Fruit fly (Drosophila melanogaster) whole organism, adult: ENCODE results near the gene CG44142.

Experiments
- CG11617 ChIP-seq: fragments of 200-800 bp; sonication (Bioruptor generic); optimal IDR thresholded peaks from 2 replicates; lab custom pipeline; 2017; ENCODE audit warnings: mild to moderate bottlenecking, missing biosample characterization, missing genetic modification reagents, missing genetic modification characterization
- CG12768 ChIP-seq: fragments of 200-800 bp; sonication (Bioruptor generic); optimal IDR thresholded peaks from 2 replicates; lab custom pipeline; 2017; ENCODE audit warnings: missing biosample characterization, missing genetic modification characterization, mild to moderate bottlenecking, moderate library complexity, missing genetic modification reagents
- CG14711 ChIP-seq: fragments of 200-800 bp; sonication (Bioruptor generic); optimal IDR thresholded peaks from 2 replicates; lab custom pipeline; 2018; ENCODE audit warnings: missing biosample characterization, mild to moderate bottlenecking, missing genetic modification characterization, moderate library complexity
- CG1620 ChIP-seq: fragments of 200-800 bp; sonication (Bioruptor generic); optimal IDR thresholded peaks from 2 replicates; lab custom pipeline; 2016; ENCODE audit warnings: missing biosample characterization, missing genetic modification characterization
- CG33017 ChIP-seq: fragments of 200-800 bp; sonication (Bioruptor generic); optimal IDR thresholded peaks from 2 replicates; lab custom pipeline; 2018; ENCODE audit warnings: missing biosample characterization, mild to moderate bottlenecking, missing genetic modification characterization, moderate library complexity
- CG5204 ChIP-seq: fragments of 200-800 bp; sonication (Bioruptor generic); optimal IDR thresholded peaks from 2 replicates; lab custom pipeline; 2016; ENCODE audit warnings: missing biosample characterization, missing genetic modification characterization
- CG7045 ChIP-seq: fragments of 200-800 bp; sonication (Bioruptor generic); optimal IDR thresholded peaks from 2 replicates; lab custom pipeline; 2017; ENCODE audit warnings: missing biosample characterization, mild to moderate bottlenecking, missing genetic modification characterization
- CG7101 ChIP-seq: fragments of 200-800 bp; sonication (Bioruptor generic); optimal IDR thresholded peaks from 2 replicates; lab custom pipeline; 2018; ENCODE audit warnings: missing biosample characterization, mild to moderate bottlenecking, missing genetic modification characterization, moderate library complexity
- Clk ChIP-seq: fragments of 200-800 bp; sonication (Bioruptor generic); optimal IDR thresholded peaks from 2 replicates; lab custom pipeline; 2017; ENCODE audit warnings: missing biosample characterization, missing genetic modification characterization
- Crg-1 ChIP-seq: fragments of 200-800 bp; sonication (Bioruptor generic); optimal IDR thresholded peaks from 2 replicates; lab custom pipeline; 2016; ENCODE audit warnings: missing biosample characterization, missing genetic modification characterization
- Hr96 ChIP-seq: fragments of 200-800 bp; sonication (Bioruptor generic); optimal IDR thresholded peaks from 2 replicates; lab custom pipeline; 2016; ENCODE audit warnings: missing biosample characterization, missing genetic modification characterization
- Mnt ChIP-seq: fragments of 200-800 bp; sonication (Bioruptor generic); optimal IDR thresholded peaks from 2 replicates; lab custom pipeline; 2016; ENCODE audit warnings: missing biosample characterization, mild to moderate bottlenecking, missing genetic modification characterization
- bab1 ChIP-seq: fragments of 200-800 bp; sonication (Bioruptor generic); optimal IDR thresholded peaks from 3 replicates; lab custom pipeline; 2019; ENCODE audit warnings: missing biosample characterization, mild to moderate bottlenecking, missing genetic modification characterization, moderate library complexity
- cic ChIP-seq: fragments of 200-800 bp; sonication (Bioruptor generic); optimal IDR thresholded peaks from 2 replicates; lab custom pipeline; 2017; ENCODE audit warnings: missing biosample characterization, mild to moderate bottlenecking, missing genetic modification characterization, moderate library complexity
- cnc ChIP-seq, 2 experiments: fragments of >200 bp; optimal IDR thresholded peaks; 2 replicates each; lab custom pipeline; 2017
- kay ChIP-seq: fragments of 200-800 bp; sonication (Bioruptor generic); peaks from one replicate; lab custom pipeline; 2016; ENCODE audit warnings: missing biosample characterization, missing genetic modification characterization, borderline replicate concordance
- ovo ChIP-seq: fragments of 200-800 bp; sonication (Bioruptor generic); optimal IDR thresholded peaks from 2 replicates; lab custom pipeline; 2016; ENCODE audit warnings: missing biosample characterization, missing genetic modification characterization
- pad ChIP-seq: fragments of 200-800 bp; sonication (Bioruptor generic); optimal IDR thresholded peaks from 3 replicates; lab custom pipeline; 2017; ENCODE audit warnings: missing biosample characterization, missing genetic modification characterization, mild to moderate bottlenecking, moderate library complexity, missing genetic modification reagents
- tj ChIP-seq: fragments of 200-800 bp; sonication (Bioruptor generic); optimal IDR thresholded peaks from 3 replicates; lab custom pipeline; 2017; ENCODE audit warnings: missing biosample characterization, mild to moderate bottlenecking, missing genetic modification characterization, moderate library complexity
- toe ChIP-seq: fragments of 200-800 bp; sonication (Bioruptor generic); optimal IDR thresholded peaks from 2 replicates; lab custom pipeline; 2016; ENCODE audit warnings: missing biosample characterization, missing genetic modification characterization

CG44142 gene

DNA sequence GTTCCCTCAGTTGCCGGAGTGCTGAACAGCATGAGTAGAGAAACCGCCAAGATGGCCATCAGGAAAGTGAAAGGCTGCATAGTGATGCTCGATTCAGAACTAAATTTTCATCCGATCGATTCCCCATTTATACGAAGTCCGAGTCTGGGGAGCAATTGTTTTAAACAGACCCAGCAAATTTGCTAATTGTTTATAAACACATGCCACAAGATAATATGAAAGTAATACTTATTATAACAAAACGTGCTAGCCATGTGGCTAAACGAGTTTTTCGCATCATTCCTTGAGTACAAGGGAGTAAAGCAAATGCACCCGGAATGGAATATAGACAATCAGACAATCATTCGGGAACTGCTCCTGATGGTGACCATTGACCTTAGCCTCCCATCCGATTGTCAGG lies at the start of gene CG44142:
CG44142 (minus strand) TSS at position 101 of the 400 bp plus-strand sequence.
- TF ChIP-seq CG33017 (tag; lab: Kevin White, UChicago) (no peak), Crg-1 (GFP tag; lab: Kevin White, UChicago) (no peak)

- TF ChIP-seq ovo (GFP tag; lab: Kevin White, UChicago), result no peak
- no peak for TF ChIP-seq Hr96
- TF ChIP-seq toe (GFP tag; lab: Kevin White, UChicago), result no peak
- no peak for TF ChIP-seq CG1620 (GFP tag; lab: Kevin White, UChicago)
- TF ChIP-seq pad (GFP tag; lab: Kevin White, UChicago), result no peak
- no peak for TF ChIP-seq CG14711 (tag; lab: Kevin White, UChicago)
- no peak for TF ChIP-seq CG7101 (tag; lab: Kevin White, UChicago)
- TF ChIP-seq CG33017 (tag; lab: Kevin White, UChicago), result no peak
- TF ChIP-seq CG5204 (GFP tag; lab: Kevin White, UChicago), result no peak
- no peak for TF ChIP-seq cnc (optimal IDR thresholded peaks at IDR 0.05; lab: Kevin White, UChicago)
- TF ChIP-seq kay, result no peak
- TF ChIP-seq CG11617 (GFP tag; lab: Kevin White, UChicago), result no peak
- no peak for TF ChIP-seq Crg-1 (GFP tag; lab: Kevin White, UChicago)
- no peak for TF ChIP-seq cic
- no peak for TF ChIP-seq bab1 (GFP tag; lab: Kevin White, UChicago)
- TF ChIP-seq CG7045, result no peak
- no peak for TF ChIP-seq tj (GFP tag; lab: Kevin White, UChicago)
- TF ChIP-seq CG12768 (GFP tag; lab: Kevin White, UChicago), result no peak
- TF ChIP-seq Clk (GFP tag; lab: Kevin White, UChicago), result no peak
Measured at dm6 chr3R:13360108-13360507, 47.1 kb upstream of the CG44142 start.

- TF ChIP-seq CG7045, result no peak
- TF ChIP-seq Crg-1 (GFP tag; lab: Kevin White, UChicago), result no peak
- no peak for TF ChIP-seq cic
- no peak for TF ChIP-seq Clk (GFP tag; lab: Kevin White, UChicago)
- no peak for TF ChIP-seq Hr96
- TF ChIP-seq cnc (optimal IDR thresholded peaks at IDR 0.05; lab: Kevin White, UChicago), result no peak
- no peak for TF ChIP-seq CG14711 (tag; lab: Kevin White, UChicago)
- TF ChIP-seq toe (GFP tag; lab: Kevin White, UChicago), result no peak
- no peak for TF ChIP-seq kay
- no peak for TF ChIP-seq CG11617 (GFP tag; lab: Kevin White, UChicago)
- no peak for TF ChIP-seq CG5204 (GFP tag; lab: Kevin White, UChicago)
- no peak for TF ChIP-seq bab1 (GFP tag; lab: Kevin White, UChicago)
- no peak for TF ChIP-seq ovo (GFP tag; lab: Kevin White, UChicago)
- no peak for TF ChIP-seq CG33017 (tag; lab: Kevin White, UChicago)
- no peak for TF ChIP-seq CG7101 (tag; lab: Kevin White, UChicago)
- no peak for TF ChIP-seq pad (GFP tag; lab: Kevin White, UChicago)
- no peak for TF ChIP-seq Mnt (GFP tag; lab: Kevin White, UChicago)
- TF ChIP-seq CG1620 (GFP tag; lab: Kevin White, UChicago), result no peak
- no peak for TF ChIP-seq tj (GFP tag; lab: Kevin White, UChicago)
- TF ChIP-seq CG12768 (GFP tag; lab: Kevin White, UChicago), result no peak
Measured at dm6 chr3R:13356960-13357359, 44.0 kb upstream of the CG44142 start.

DNA sequence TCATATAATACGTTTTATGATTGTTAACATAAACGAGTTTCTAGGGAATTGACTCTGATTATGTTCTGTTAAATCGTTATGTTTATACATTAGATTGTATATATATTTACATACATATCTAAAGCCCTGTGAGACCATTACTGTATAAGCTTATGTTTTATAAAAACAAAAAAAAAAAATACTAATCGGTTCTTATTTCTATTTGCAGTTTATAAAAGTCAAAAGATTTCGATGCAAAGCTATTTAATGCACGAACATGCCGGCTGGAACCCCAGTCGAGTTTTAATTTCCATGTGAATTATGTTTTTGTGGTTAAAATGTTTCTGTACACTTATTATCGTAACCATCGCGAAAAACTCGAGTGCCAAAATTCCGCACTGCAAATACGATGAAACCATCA lies 40.4 kb upstream of the CG44142 start, which contains the start of gene mthl12:
mthl12 (plus strand) TSS at position 301 of the 400 bp plus-strand sequence.
- TF ChIP-seq CG11617 (GFP tag; lab: Kevin White, UChicago) (no peak), CG14711 (tag; lab: Kevin White, UChicago) (no peak), Crg-1 (GFP tag; lab: Kevin White, UChicago) (no peak), toe (GFP tag; lab: Kevin White, UChicago) (no peak), cic (no peak), Mnt (GFP tag; lab: Kevin White, UChicago) (no peak), Hr96 (no peak), CG12768 (GFP tag; lab: Kevin White, UChicago) (no peak), pad (GFP tag; lab: Kevin White, UChicago) (no peak), CG5204 (GFP tag; lab: Kevin White, UChicago) (no peak), CG1620 (GFP tag; lab: Kevin White, UChicago) (no peak), kay (no peak), bab1 (GFP tag; lab: Kevin White, UChicago) (no peak), CG7101 (tag; lab: Kevin White, UChicago) (no peak), cnc (optimal IDR thresholded peaks at IDR 0.05; lab: Kevin White, UChicago) (no peak), CG7045 (no peak), ovo (GFP tag; lab: Kevin White, UChicago) (no peak)

DNA sequence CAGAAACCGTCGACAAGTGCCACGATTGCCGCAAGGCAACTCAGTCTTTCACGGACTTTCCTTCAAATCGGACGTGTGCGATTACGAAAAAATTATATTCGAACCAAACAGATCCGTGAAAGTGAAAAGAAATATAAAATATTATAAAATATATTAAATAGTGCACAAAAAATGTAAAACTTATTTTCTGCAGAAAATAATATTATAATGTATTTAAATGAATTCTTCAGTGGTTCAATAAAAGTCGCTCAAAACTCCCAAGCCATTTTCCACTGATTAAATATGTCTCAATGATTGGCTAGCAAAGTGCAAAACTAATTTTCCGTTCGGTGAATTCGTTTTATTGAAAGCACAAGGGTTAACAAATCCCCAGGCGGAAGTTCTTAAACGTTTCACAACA lies 25.0 kb upstream of the CG44142 start, which contains the start of gene PK2-R1:
PK2-R1 (plus strand) TSS at position 301 of the 400 bp plus-strand sequence.
- TF ChIP-seq tj (GFP tag; lab: Kevin White, UChicago) (no peak), Crg-1 (GFP tag; lab: Kevin White, UChicago) (no peak), cic (no peak), cnc (optimal IDR thresholded peaks at IDR 0.05; lab: Kevin White, UChicago) (no peak), CG12768 (GFP tag; lab: Kevin White, UChicago) (no peak), pad (GFP tag; lab: Kevin White, UChicago) (no peak), kay (no peak), CG7101 (tag; lab: Kevin White, UChicago) (no peak), CG7045 (no peak), CG5204 (GFP tag; lab: Kevin White, UChicago) (no peak), CG11617 (GFP tag; lab: Kevin White, UChicago) (no peak), CG1620 (GFP tag; lab: Kevin White, UChicago) (no peak)

DNA sequence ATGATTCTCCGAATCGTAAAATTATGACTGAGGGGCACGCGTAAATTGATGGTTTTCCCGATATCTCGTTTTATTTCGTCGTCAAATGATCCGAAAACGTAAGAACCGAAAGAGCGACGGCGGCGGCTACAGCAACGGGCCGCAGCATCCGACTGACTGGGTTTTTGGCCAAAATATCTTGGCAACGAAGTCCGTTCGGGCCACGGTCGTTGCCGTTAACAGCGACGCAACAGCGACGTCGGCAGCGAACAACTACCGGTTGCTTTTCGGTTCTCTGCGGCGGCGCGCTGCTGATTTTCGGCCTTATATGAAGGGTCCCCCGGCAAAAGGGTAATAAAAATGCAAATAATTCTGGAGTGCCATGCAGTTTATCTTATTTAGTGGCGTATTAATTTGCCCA lies 21.0 kb upstream of the CG44142 start, which contains the start of gene PK2-R2:
PK2-R2 (minus strand) TSS at position 160 of the 400 bp plus-strand sequence.
- TF ChIP-seq cnc (optimal IDR thresholded peaks at IDR 0.05; lab: Kevin White, UChicago) (no peak), CG7045 (no peak), Crg-1 (GFP tag; lab: Kevin White, UChicago) (no peak), Clk (GFP tag; lab: Kevin White, UChicago) (no peak), CG12768 (GFP tag; lab: Kevin White, UChicago) (no peak), CG11617 (GFP tag; lab: Kevin White, UChicago) (no peak), ovo (GFP tag; lab: Kevin White, UChicago) (no peak), bab1 (GFP tag; lab: Kevin White, UChicago) (no peak), pad (GFP tag; lab: Kevin White, UChicago) (no peak), CG14711 (tag; lab: Kevin White, UChicago) (no peak), cic (no peak), CG5204 (GFP tag; lab: Kevin White, UChicago) (no peak), kay (no peak), CG33017 (tag; lab: Kevin White, UChicago) (no peak)
